Worm (Caenorhabditis elegans) whole organism, L2 larva: Measurements from ENCODE around the gene Y43F8B.14.

Experiments used
- C34F6.9 ChIP-seq: fragments of 150-350 bp; optimal IDR thresholded peaks from 2 replicates; lab custom pipeline; 2014; ENCODE audit warnings: missing biosample characterization, missing genetic modification characterization
- aly-2 ChIP-seq: fragments of 150-350 bp; optimal IDR thresholded peaks from 2 replicates; lab custom pipeline; 2014; ENCODE audit warnings: missing biosample characterization, missing genetic modification characterization
- egl-27 ChIP-seq: sonication (generic microtip); optimal IDR thresholded peaks from 3 replicates; lab custom pipeline; 2017; ENCODE audit warnings: missing biosample characterization, missing genetic modification reagents, missing genetic modification characterization
- gmeb-1 ChIP-seq: fragments of 150-350 bp; optimal IDR thresholded peaks from 2 replicates; lab custom pipeline; 2014; ENCODE audit warnings: missing biosample characterization, missing genetic modification characterization
- nhr-10 ChIP-seq: sonication (generic microtip); optimal IDR thresholded peaks from 2 replicates; lab custom pipeline; 2017; ENCODE audit warnings: missing biosample characterization, missing genetic modification characterization
- snpc-4 ChIP-seq: fragments of 150-350 bp; optimal IDR thresholded peaks from 2 replicates; lab custom pipeline; 2014; ENCODE audit warnings: missing biosample characterization, missing genetic modification characterization

ce11 chrV:19445442-19445841, 10.3 kb downstream of the Y43F8B.14 start, which contains the start of gene M04C3.1:
- TF ChIP-seq gmeb-1: no peak
- TF ChIP-seq nhr-10: no peak
- TF ChIP-seq snpc-4 (tag; lab: Kevin White, UChicago): no peak
- TF ChIP-seq C34F6.9 (tag; lab: Kevin White, UChicago): no peak
- TF ChIP-seq egl-27 (tag; lab: Kevin White, UChicago): no peak
- TF ChIP-seq aly-2 (tag; lab: Kevin White, UChicago): no peak
